Worm (Caenorhabditis elegans) whole organism, late embryonic: ENCODE measurements around the gene ztf-13.

ENCODE experiments used
- ama-1 ChIP-seq: fragments of 150-350 bp; optimal IDR thresholded peaks from 2 replicates; lab custom pipeline; 2014
- ceh-14 ChIP-seq: sonication (generic microtip); optimal IDR thresholded peaks from 2 replicates; lab custom pipeline; 2016; ENCODE audit warnings: missing genotype, missing genetic modification characterization, missing compliant biosample characterization
- dmd-4 ChIP-seq: sonication (generic microtip); optimal IDR thresholded peaks from 2 replicates; lab custom pipeline; 2016; ENCODE audit warnings: borderline replicate concordance, missing genetic modification characterization, missing compliant biosample characterization
- hlh-15 ChIP-seq: sonication (generic microtip); optimal IDR thresholded peaks from 2 replicates; lab custom pipeline; 2016; ENCODE audit warnings: missing genetic modification characterization, missing compliant biosample characterization
- hlh-6 ChIP-seq: sonication (generic microtip); optimal IDR thresholded peaks from 2 replicates; lab custom pipeline; 2016; ENCODE audit warnings: missing genotype, missing genetic modification characterization, missing compliant biosample characterization
- lin-11 ChIP-seq: fragments of 200-800 bp; sonication (Bioruptor generic); optimal IDR thresholded peaks from 2 replicates; lab custom pipeline; 2018; ENCODE audit warnings: mild to moderate bottlenecking, missing genetic modification characterization, missing compliant biosample characterization
- nfya-1 ChIP-seq: sonication (generic microtip); optimal IDR thresholded peaks from 2 replicates; lab custom pipeline; 2017; ENCODE audit warnings: missing genetic modification characterization, mild to moderate bottlenecking, missing compliant biosample characterization, antibody characterized with exemption, moderate library complexity
- pha-4 ChIP-seq: fragments of 150-350 bp; optimal IDR thresholded peaks from 2 replicates; lab custom pipeline; 2018; ENCODE audit warnings: missing biosample characterization, missing genetic modification reagents, missing genetic modification characterization
- zip-5 ChIP-seq: sonication (generic microtip); optimal IDR thresholded peaks from 2 replicates; lab custom pipeline; 2016; ENCODE audit warnings: missing genetic modification characterization, missing compliant biosample characterization

DNA sequence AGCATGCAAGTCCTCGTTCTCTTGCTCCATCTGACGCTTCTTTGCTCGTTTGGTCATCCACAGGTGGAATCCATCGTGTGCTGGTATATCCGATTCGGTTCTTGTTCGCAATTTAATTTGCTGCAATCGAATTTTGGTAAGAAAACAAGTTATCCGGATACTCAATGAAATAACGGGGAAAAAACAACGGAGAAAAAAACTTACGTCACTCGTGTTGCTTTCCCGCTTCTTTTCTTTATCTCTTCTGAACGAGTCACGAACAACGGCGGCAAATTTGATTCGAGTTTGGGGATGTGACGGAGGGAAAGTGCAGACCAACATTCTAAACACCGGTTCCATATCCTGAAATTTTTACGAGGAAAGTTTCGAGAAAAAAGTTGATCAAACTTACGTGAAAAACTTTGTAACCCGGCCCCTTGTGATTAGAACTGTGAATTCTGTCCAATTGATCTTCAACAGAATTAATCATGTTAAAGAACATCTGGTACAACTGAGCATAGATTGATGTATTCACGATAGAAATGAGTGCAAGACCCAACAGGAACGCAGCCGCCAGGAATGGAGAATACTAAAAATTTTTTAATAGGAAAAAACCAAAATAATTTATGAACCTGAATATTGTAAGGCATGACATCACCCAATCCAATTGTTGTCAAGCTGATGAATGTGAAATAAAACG is 50.5 kb downstream of the ztf-13 start:
- no peak for TF ChIP-seq dmd-4 (tag; lab: Kevin White, UChicago)
- no peak for TF ChIP-seq hlh-6 (tag; lab: Kevin White, UChicago)
- TF ChIP-seq zip-5 (tag; lab: Kevin White, UChicago), result no peak
- TF ChIP-seq ceh-14 (tag; lab: Kevin White, UChicago), result no peak
- TF ChIP-seq lin-11 (tag; lab: Kevin White, UChicago), result no peak
- no peak for TF ChIP-seq ama-1 (lab: Kevin White, UChicago)
- no peak for TF ChIP-seq hlh-15 (tag; lab: Kevin White, UChicago)
- TF ChIP-seq pha-4 (tag; lab: Kevin White, UChicago), result no peak
- no peak for TF ChIP-seq nfya-1 (tag; lab: Kevin White, UChicago)
